Worm (Caenorhabditis elegans) whole organism, midembryonic: ENCODE measurements around the gene zig-10.

Source experiments
- T22C8.4 ChIP-seq: fragments of 200-800 bp; sonication (Bioruptor generic); IDR thresholded peaks from 2 replicates; pipeline ENCODE4 v1.3.6; 2022; ENCODE audit warnings: missing genetic modification characterization, missing compliant biosample characterization
- cog-1 ChIP-seq: sonication (generic microtip); optimal IDR thresholded peaks from 2 replicates; lab custom pipeline; 2016; ENCODE audit warnings: missing genetic modification characterization, missing compliant biosample characterization
- flt-1 ChIP-seq: fragments of 200-800 bp; sonication (Bioruptor generic); IDR thresholded peaks from 2 replicates; pipeline ENCODE4 v1.3.6; 2022; ENCODE audit warnings: missing genetic modification characterization, missing compliant biosample characterization
- klf-2 ChIP-seq: fragments of 200-800 bp; sonication (Bioruptor generic); conservative IDR thresholded peaks from 2 replicates; pipeline ENCODE4 v1.3.6; 2022; ENCODE audit warnings: missing genetic modification reagents, missing genetic modification characterization, missing compliant biosample characterization
- med-1 ChIP-seq: sonication (generic microtip); optimal IDR thresholded peaks from 2 replicates; lab custom pipeline; 2017; ENCODE audit warnings: missing genetic modification characterization, mild to moderate bottlenecking, missing compliant biosample characterization, antibody characterized with exemption, missing genetic modification reagents; ENCODE audit not compliant: insufficient read depth
- ref-1 ChIP-seq: fragments of 200-800 bp; sonication (Bioruptor generic); conservative IDR thresholded peaks from 2 replicates; pipeline ENCODE4 v1.3.6; 2022; ENCODE audit warnings: missing genetic modification reagents, missing genetic modification characterization, missing compliant biosample characterization
- tab-1 ChIP-seq: fragments of 200-800 bp; sonication (Bioruptor generic); IDR thresholded peaks from 2 replicates; pipeline ENCODE4 v1.3.6; 2022; ENCODE audit warnings: missing genetic modification characterization, missing compliant biosample characterization
- ztf-23 ChIP-seq: fragments of 200-800 bp; sonication (Bioruptor generic); IDR thresholded peaks from 2 replicates; pipeline ENCODE4 v1.3.6; 2022; ENCODE audit warnings: missing genetic modification reagents, missing genetic modification characterization, missing compliant biosample characterization
- ztf-29 ChIP-seq: fragments of 200-800 bp; sonication (Bioruptor generic); IDR thresholded peaks from 2 replicates; pipeline ENCODE4 v1.3.6; 2022; ENCODE audit warnings: missing genetic modification reagents, missing genetic modification characterization, missing compliant biosample characterization

zig-10 gene

ce11 chrII:6417999-6418398 lies 19.5 kb downstream of the zig-10 start:
- TF ChIP-seq T22C8.4 (GFP tag; lab: Robert Waterston, UW) (no peak), med-1 (GFP tag; lab: Kevin White, UChicago) (no peak), cog-1 (no peak), ztf-29 (GFP tag; lab: Robert Waterston, UW) (no peak), ref-1 (GFP tag; lab: Robert Waterston, UW) (no peak), flt-1 (GFP tag; lab: Robert Waterston, UW) (no peak), tab-1 (no peak), klf-2 (GFP tag; lab: Robert Waterston, UW) (no peak), ztf-23 (GFP tag; lab: Robert Waterston, UW) (no peak)

ce11 chrII:6419163-6419562 lies 20.7 kb downstream of the zig-10 start:
- no peak for TF ChIP-seq ref-1 (GFP tag; lab: Robert Waterston, UW)

- TF ChIP-seq med-1 (GFP tag; lab: Kevin White, UChicago) (no peak), flt-1 (GFP tag; lab: Robert Waterston, UW) (no peak), ref-1 (GFP tag; lab: Robert Waterston, UW) (no peak), ztf-23 (GFP tag; lab: Robert Waterston, UW) (no peak), klf-2 (GFP tag; lab: Robert Waterston, UW) (no peak)
Measured at ce11 chrII:6422812-6423211, 24.3 kb downstream of the zig-10 start, which contains the start of gene K03H9.3. TSS of gene K03H9.3 (plus strand) at chrII:6423112.

ce11 chrII:6425993-6426392 lies 27.5 kb downstream of the zig-10 start, which contains the start of gene col-75:
TSS of gene col-75 (plus strand) at chrII:6426293.
- TF ChIP-seq cog-1 (no peak), med-1 (GFP tag; lab: Kevin White, UChicago) (no peak), ztf-23 (GFP tag; lab: Robert Waterston, UW) (no peak), klf-2 (GFP tag; lab: Robert Waterston, UW) (no peak), ztf-29 (GFP tag; lab: Robert Waterston, UW) (no peak), T22C8.4 (GFP tag; lab: Robert Waterston, UW) (no peak), flt-1 (GFP tag; lab: Robert Waterston, UW) (no peak), tab-1 (no peak), ref-1 (GFP tag; lab: Robert Waterston, UW) (no peak)

ce11 chrII:6436845-6437244 lies 38.3 kb downstream of the zig-10 start:
- TF ChIP-seq tab-1 = no peak
- no peak for TF ChIP-seq ref-1 (GFP tag; lab: Robert Waterston, UW)

ce11 chrII:6441128-6441527 lies 42.6 kb downstream of the zig-10 start, which contains the start of gene cutl-16:
TSS of gene cutl-16 (plus strand) at chrII:6441428.
- TF ChIP-seq ztf-29 (GFP tag; lab: Robert Waterston, UW) (no peak), med-1 (GFP tag; lab: Kevin White, UChicago) (no peak), ref-1 (GFP tag; lab: Robert Waterston, UW) (no peak), flt-1 (GFP tag; lab: Robert Waterston, UW) (no peak), klf-2 (GFP tag; lab: Robert Waterston, UW) (no peak), ztf-23 (GFP tag; lab: Robert Waterston, UW) (no peak), tab-1 (no peak), T22C8.4 (GFP tag; lab: Robert Waterston, UW) (no peak), cog-1 (no peak)

ce11 chrII:6443710-6444109 lies 45.2 kb downstream of the zig-10 start, which contains the start of gene K06A1.2:
TSS of gene K06A1.2 (plus strand) at chrII:6444010.
- TF ChIP-seq ztf-29 (GFP tag; lab: Robert Waterston, UW) (no peak), tab-1 (no peak), cog-1 (no peak), flt-1 (GFP tag; lab: Robert Waterston, UW) (no peak), med-1 (GFP tag; lab: Kevin White, UChicago) (no peak), T22C8.4 (GFP tag; lab: Robert Waterston, UW) (no peak), ref-1 (GFP tag; lab: Robert Waterston, UW) (no peak), ztf-23 (GFP tag; lab: Robert Waterston, UW) (no peak), klf-2 (GFP tag; lab: Robert Waterston, UW) (no peak)

- TF ChIP-seq med-1 (GFP tag; lab: Kevin White, UChicago) (no peak), ref-1 (GFP tag; lab: Robert Waterston, UW) (no peak), T22C8.4 (GFP tag; lab: Robert Waterston, UW) (no peak), flt-1 (GFP tag; lab: Robert Waterston, UW) (no peak), klf-2 (GFP tag; lab: Robert Waterston, UW) (no peak), cog-1 (no peak), tab-1 (no peak), ztf-29 (GFP tag; lab: Robert Waterston, UW) (no peak), ztf-23 (GFP tag; lab: Robert Waterston, UW) (no peak)
Measured at ce11 chrII:6448189-6448588, 49.7 kb downstream of the zig-10 start.

- TF ChIP-seq T22C8.4 (GFP tag; lab: Robert Waterston, UW) = no peak
- TF ChIP-seq klf-2 (GFP tag; lab: Robert Waterston, UW) = no peak
- no peak for TF ChIP-seq ztf-29 (GFP tag; lab: Robert Waterston, UW)
- TF ChIP-seq ref-1 (GFP tag; lab: Robert Waterston, UW) = no peak
- TF ChIP-seq ztf-23 (GFP tag; lab: Robert Waterston, UW) = no peak
- no peak for TF ChIP-seq cog-1
- no peak for TF ChIP-seq med-1 (GFP tag; lab: Kevin White, UChicago)
- TF ChIP-seq flt-1 (GFP tag; lab: Robert Waterston, UW) = no peak
- TF ChIP-seq tab-1 = no peak
Measured at ce11 chrII:6448656-6449055, 50.1 kb downstream of the zig-10 start.

ce11 chrII:6449656-6450055 lies 51.1 kb downstream of the zig-10 start, which contains the start of gene nhr-22:
TSS of gene nhr-22 (minus strand) at chrII:6449792.
- TF ChIP-seq med-1 (GFP tag; lab: Kevin White, UChicago) = no peak
- TF ChIP-seq flt-1 (GFP tag; lab: Robert Waterston, UW) = no peak
- TF ChIP-seq ztf-29 (GFP tag; lab: Robert Waterston, UW) = no peak
- no peak for TF ChIP-seq klf-2 (GFP tag; lab: Robert Waterston, UW)
